Fruit fly (Drosophila melanogaster) whole organism, prepupa: ENCODE measurements around the gene Mcm3.

Source experiments
- CG16779 ChIP-seq: fragments of 200-800 bp; sonication (Bioruptor generic); optimal IDR thresholded peaks from 3 replicates; lab custom pipeline; 2017; ENCODE audit warnings: missing biosample characterization, mild to moderate bottlenecking, missing genetic modification characterization
- Eip78C ChIP-seq: fragments of 200-800 bp; sonication (Bioruptor generic); peaks from one replicate; lab custom pipeline; 2016; ENCODE audit warnings: missing biosample characterization, missing genetic modification characterization
- Ets96B ChIP-seq: fragments of 200-800 bp; optimal IDR thresholded peaks from 2 replicates; lab custom pipeline; 2019; ENCODE audit warnings: missing biosample characterization, mild to moderate bottlenecking, missing genetic modification characterization, moderate library complexity
- dac ChIP-seq: fragments of 200-800 bp; sonication (Bioruptor generic); optimal IDR thresholded peaks from 2 replicates; lab custom pipeline; 2017; ENCODE audit warnings: missing biosample characterization, mild to moderate bottlenecking, missing genetic modification characterization

DNA sequence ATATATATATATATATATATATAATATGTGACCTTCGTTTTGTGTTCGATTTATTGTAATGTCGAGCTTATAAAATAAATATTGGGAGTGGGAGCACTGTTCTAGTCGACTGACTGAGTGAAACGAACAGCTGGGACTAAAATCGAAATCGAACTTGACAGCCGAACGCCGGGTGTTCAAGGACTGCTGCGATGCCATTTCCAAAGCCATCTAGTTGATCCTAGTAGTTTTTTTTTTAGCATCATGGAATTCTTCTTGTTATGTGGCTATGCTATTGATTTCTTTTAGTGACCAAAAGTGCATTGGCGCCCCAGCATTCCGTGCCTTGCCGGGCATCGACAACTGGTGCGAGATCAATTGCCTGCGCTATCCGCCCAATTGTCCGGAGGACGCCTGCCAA lies 18.1 kb upstream of the Mcm3 start, which contains the start of gene CG3323:
- TF ChIP-seq dac (GFP tag; lab: Kevin White, UChicago) (no peak), CG16779 (tag; lab: Kevin White, UChicago) (no peak), Ets96B (tag; lab: Kevin White, UChicago) (no peak), Eip78C (GFP tag; lab: Kevin White, UChicago) (no peak)
